Worm (Caenorhabditis elegans) whole organism, late embryonic: ENCODE data around the gene Y82E9BR.20.
"Not testable (repeated sequence)": the region's sequence is repeated elsewhere in the genome, so short reads cannot be mapped to it uniquely, and the experiment has no call there.

ENCODE experiments used
- fkh-10 ChIP-seq: fragments of 150-350 bp; optimal IDR thresholded peaks from 2 replicates; lab custom pipeline; 2014; ENCODE audit warnings: missing biosample characterization, missing genetic modification reagents, missing genetic modification characterization
- gmeb-2 ChIP-seq: sonication (generic microtip); optimal IDR thresholded peaks from 2 replicates; lab custom pipeline; 2016; ENCODE audit warnings: missing genetic modification characterization, inconsistent platforms, missing compliant biosample characterization
- lin-11 ChIP-seq: fragments of 200-800 bp; sonication (Bioruptor generic); optimal IDR thresholded peaks from 2 replicates; lab custom pipeline; 2018; ENCODE audit warnings: mild to moderate bottlenecking, missing genetic modification characterization, missing compliant biosample characterization
- pha-4 ChIP-seq: fragments of 150-350 bp; optimal IDR thresholded peaks from 2 replicates; lab custom pipeline; 2018; ENCODE audit warnings: missing biosample characterization, missing genetic modification reagents, missing genetic modification characterization
- rnt-1 ChIP-seq: sonication (generic microtip); optimal IDR thresholded peaks from 2 replicates; lab custom pipeline; 2016; ENCODE audit warnings: missing genetic modification characterization, missing compliant biosample characterization
- tbx-7 ChIP-seq: sonication (generic microtip); optimal IDR thresholded peaks from 2 replicates; lab custom pipeline; 2016; ENCODE audit warnings: missing genotype, missing genetic modification characterization, missing compliant biosample characterization
- ztf-16 ChIP-seq: sonication (generic microtip); optimal IDR thresholded peaks from 2 replicates; lab custom pipeline; 2017; ENCODE audit warnings: missing genetic modification characterization, missing compliant biosample characterization

DNA sequence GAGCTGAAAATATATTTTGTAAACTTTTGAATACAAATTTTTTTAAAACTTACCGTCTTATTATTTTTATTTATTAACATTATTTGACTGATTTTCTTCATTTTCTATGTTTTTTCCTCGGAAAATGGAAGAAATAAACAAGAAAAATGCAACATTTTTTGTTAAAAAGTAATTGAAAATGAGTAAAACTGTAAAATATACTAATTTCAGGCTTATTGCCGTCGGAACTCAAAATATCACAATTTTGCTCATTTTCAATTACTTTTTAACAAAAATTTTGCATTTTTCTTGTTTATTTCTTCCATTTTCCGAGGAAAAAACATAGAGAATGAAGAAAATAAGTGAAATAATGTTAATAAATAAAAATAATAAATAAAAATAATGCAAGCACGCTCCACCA, 1.3 kb downstream of the Y82E9BR.20 start, which contains the start of gene Y82E9BR.10:
- not testable (repeated sequence) for TF ChIP-seq pha-4 (tag; lab: Kevin White, UChicago); lin-11 (tag; lab: Kevin White, UChicago); fkh-10 (GFP tag; lab: Kevin White, UChicago); tbx-7 (tag; lab: Kevin White, UChicago); ztf-16 (tag; lab: Kevin White, UChicago); gmeb-2; rnt-1
